Worm (Caenorhabditis elegans) whole organism, L4/young adult: Measurements from ENCODE around the gene gcy-23.

Source experiments
- W03F9.2 ChIP-seq: fragments of 150-350 bp; optimal IDR thresholded peaks from 2 replicates; lab custom pipeline; 2014; ENCODE audit warnings: missing biosample characterization, missing genetic modification characterization
- dao-5 ChIP-seq: sonication (generic microtip); optimal IDR thresholded peaks from 2 replicates; lab custom pipeline; 2016; ENCODE audit warnings: missing genotype, missing genetic modification characterization, moderate library complexity, missing compliant biosample characterization
- him-1 ChIP-seq: sonication (generic microtip); optimal IDR thresholded peaks from 2 replicates; lab custom pipeline; 2016; ENCODE audit warnings: missing genotype, missing genetic modification reagents, missing genetic modification characterization, missing compliant biosample characterization

Gene gcy-23

ce11 chrIV:3260216-3260615, 28.9 kb downstream of the gcy-23 start:
- no peak for TF ChIP-seq W03F9.2 (tag; lab: Kevin White, UChicago)
- no peak for TF ChIP-seq him-1 (tag; lab: Kevin White, UChicago)
- no peak for TF ChIP-seq dao-5 (tag; lab: Kevin White, UChicago)

ce11 chrIV:3258528-3258927, 30.6 kb downstream of the gcy-23 start, which contains the start of gene T26C12.1:
Gene T26C12.1, plus strand, starts transcription at chrIV:3258910.
- TF ChIP-seq him-1 (tag; lab: Kevin White, UChicago) (no peak), W03F9.2 (tag; lab: Kevin White, UChicago) (no peak), dao-5 (tag; lab: Kevin White, UChicago) (no peak)

ce11 chrIV:3256866-3257265, 32.3 kb downstream of the gcy-23 start:
- TF ChIP-seq dao-5 (tag; lab: Kevin White, UChicago) = no peak
- TF ChIP-seq him-1 (tag; lab: Kevin White, UChicago) = no peak
- no peak for TF ChIP-seq W03F9.2 (tag; lab: Kevin White, UChicago)

ce11 chrIV:3254443-3254842, 34.7 kb downstream of the gcy-23 start, which contains the start of gene dmd-9:
Gene dmd-9, minus strand, starts transcription at chrIV:3254543.
- TF ChIP-seq W03F9.2 (tag; lab: Kevin White, UChicago) = no peak
- no peak for TF ChIP-seq him-1 (tag; lab: Kevin White, UChicago)
- no peak for TF ChIP-seq dao-5 (tag; lab: Kevin White, UChicago)

ce11 chrIV:3252047-3252446, 37.1 kb downstream of the gcy-23 start:
- no peak for TF ChIP-seq dao-5 (tag; lab: Kevin White, UChicago)
- no peak for TF ChIP-seq him-1 (tag; lab: Kevin White, UChicago)
- no peak for TF ChIP-seq W03F9.2 (tag; lab: Kevin White, UChicago)

- TF ChIP-seq him-1 (tag; lab: Kevin White, UChicago) (no peak), dao-5 (tag; lab: Kevin White, UChicago) (no peak), W03F9.2 (tag; lab: Kevin White, UChicago) (no peak)
These were observed 37.6 kb downstream of the gcy-23 start for ce11 chrIV:3251551-3251950.

ce11 chrIV:3250020-3250419, 39.1 kb downstream of the gcy-23 start:
- no peak for TF ChIP-seq W03F9.2 (tag; lab: Kevin White, UChicago)
- no peak for TF ChIP-seq dao-5 (tag; lab: Kevin White, UChicago)
- no peak for TF ChIP-seq him-1 (tag; lab: Kevin White, UChicago)

- no peak for TF ChIP-seq him-1 (tag; lab: Kevin White, UChicago)
- TF ChIP-seq dao-5 (tag; lab: Kevin White, UChicago) = no peak
- no peak for TF ChIP-seq W03F9.2 (tag; lab: Kevin White, UChicago)
These were observed 42.3 kb downstream of the gcy-23 start for ce11 chrIV:3246873-3247272.

- no peak for TF ChIP-seq W03F9.2 (tag; lab: Kevin White, UChicago)
These were observed 54.9 kb downstream of the gcy-23 start for ce11 chrIV:3234269-3234668.

- TF ChIP-seq dao-5 (tag; lab: Kevin White, UChicago) = no peak
- TF ChIP-seq W03F9.2 (tag; lab: Kevin White, UChicago) = no peak
These were observed 55.7 kb downstream of the gcy-23 start for ce11 chrIV:3233429-3233885.
